Worm (Caenorhabditis elegans) whole organism, young adult: ENCODE measurements around the gene nas-24.

Source experiments
- B0035.1 ChIP-seq: sonication (generic microtip); optimal IDR thresholded peaks from 2 replicates; lab custom pipeline; 2016; ENCODE audit warnings: missing genetic modification characterization, mild to moderate bottlenecking, missing compliant biosample characterization, missing genotype, missing genetic modification reagents
- B0261.1 ChIP-seq: sonication (generic microtip); optimal IDR thresholded peaks from 2 replicates; lab custom pipeline; 2016; ENCODE audit warnings: mild to moderate bottlenecking, missing genetic modification characterization, moderate library complexity, missing compliant biosample characterization
- C17E4.6 ChIP-seq: fragments of 200-800 bp; sonication (Bioruptor generic); IDR thresholded peaks from 2 replicates; pipeline ENCODE4 v1.3.6; 2022; ENCODE audit warnings: missing genetic modification reagents, missing genetic modification characterization, missing compliant biosample characterization
- F37B4.10 ChIP-seq: fragments of 200-800 bp; sonication (Bioruptor generic); IDR thresholded peaks from 2 replicates; pipeline ENCODE4 v1.3.6; 2022; ENCODE audit warnings: missing genetic modification characterization, missing compliant biosample characterization
- F52B5.7 ChIP-seq: sonication (generic microtip); optimal IDR thresholded peaks from 2 replicates; lab custom pipeline; 2016; ENCODE audit warnings: mild to moderate bottlenecking, missing genetic modification characterization, missing compliant biosample characterization
- K12H6.12 ChIP-seq: fragments of 200-800 bp; sonication (Bioruptor generic); optimal IDR thresholded peaks from 2 replicates; lab custom pipeline; 2018; ENCODE audit warnings: mild to moderate bottlenecking, missing genetic modification characterization, missing compliant biosample characterization
- Y53F4B.3 ChIP-seq: fragments of 200-800 bp; sonication (Bioruptor generic); IDR thresholded peaks from 2 replicates; pipeline ENCODE4 v1.3.6; 2022; ENCODE audit warnings: missing genetic modification reagents, missing genetic modification characterization, missing compliant biosample characterization
- Y53G8AR.9 ChIP-seq: fragments of 200-800 bp; sonication (Bioruptor generic); conservative IDR thresholded peaks from 2 replicates; pipeline ENCODE4 v1.3.6; 2022; ENCODE audit warnings: missing genetic modification reagents, missing genetic modification characterization, missing compliant biosample characterization
- Y56A3A.18 ChIP-seq: fragments of 200-800 bp; sonication (Bioruptor generic); IDR thresholded peaks from 2 replicates; pipeline ENCODE4 v1.3.6; 2022; ENCODE audit warnings: missing genetic modification reagents, missing genetic modification characterization, missing compliant biosample characterization
- Y79H2A.3 ChIP-seq: fragments of 200-800 bp; sonication (Bioruptor generic); conservative IDR thresholded peaks from 2 replicates; pipeline ENCODE4 v1.3.6; 2022; ENCODE audit warnings: missing genetic modification reagents, missing genetic modification characterization, missing compliant biosample characterization
- ZK185.1 ChIP-seq: sonication (generic microtip); optimal IDR thresholded peaks from 2 replicates; lab custom pipeline; 2016; ENCODE audit warnings: mild to moderate bottlenecking, missing genetic modification characterization, missing compliant biosample characterization; ENCODE audit not compliant: poor library complexity, severe bottlenecking
- aptf-2 ChIP-seq: fragments of 200-800 bp; sonication (Bioruptor generic); conservative IDR thresholded peaks from 2 replicates; pipeline ENCODE4 v1.3.6; 2022; ENCODE audit warnings: missing genetic modification reagents, missing genetic modification characterization, missing compliant biosample characterization
- attf-5 ChIP-seq: fragments of 200-800 bp; sonication (Bioruptor generic); optimal IDR thresholded peaks from 2 replicates; lab custom pipeline; 2018; ENCODE audit warnings: mild to moderate bottlenecking, missing genetic modification characterization, missing compliant biosample characterization
- cebp-2 ChIP-seq: fragments of 200-800 bp; sonication (Bioruptor generic); IDR thresholded peaks from 2 replicates; pipeline ENCODE4 v1.3.6; 2022; ENCODE audit warnings: missing genetic modification characterization, missing compliant biosample characterization
- ceh-100 ChIP-seq: fragments of 200-800 bp; sonication (Bioruptor generic); IDR thresholded peaks from 2 replicates; pipeline ENCODE4 v1.3.6; 2022; ENCODE audit warnings: missing genetic modification reagents, missing genetic modification characterization, missing compliant biosample characterization
- ceh-79 ChIP-seq: sonication (generic microtip); optimal IDR thresholded peaks from 2 replicates; lab custom pipeline; 2017; ENCODE audit warnings: mild to moderate bottlenecking, missing genetic modification characterization, missing compliant biosample characterization
- chd-7 ChIP-seq: sonication (generic microtip); optimal IDR thresholded peaks from 2 replicates; lab custom pipeline; 2016; ENCODE audit warnings: mild to moderate bottlenecking, missing genetic modification characterization, moderate library complexity, missing compliant biosample characterization
- dpff-1 ChIP-seq: sonication (generic microtip); optimal IDR thresholded peaks from 2 replicates; lab custom pipeline; 2017; ENCODE audit warnings: mild to moderate bottlenecking, missing genetic modification characterization, missing compliant biosample characterization
- gei-17 ChIP-seq: fragments of 200-800 bp; sonication (Bioruptor generic); optimal IDR thresholded peaks from 2 replicates; lab custom pipeline; 2018; ENCODE audit warnings: mild to moderate bottlenecking, missing genetic modification characterization, missing compliant biosample characterization
- hlh-12 ChIP-seq: sonication (generic microtip); optimal IDR thresholded peaks from 2 replicates; lab custom pipeline; 2016; ENCODE audit warnings: missing genetic modification characterization, missing compliant biosample characterization
- hmg-20 ChIP-seq: fragments of 200-800 bp; sonication (Bioruptor generic); IDR thresholded peaks from 2 replicates; pipeline ENCODE4 v1.3.6; 2022; ENCODE audit warnings: missing genetic modification reagents, missing genetic modification characterization, missing compliant biosample characterization
- let-526 ChIP-seq: fragments of 200-800 bp; sonication (Bioruptor generic); IDR thresholded peaks from 2 replicates; pipeline ENCODE4 v1.3.6; 2022; ENCODE audit warnings: missing genetic modification reagents, missing genetic modification characterization, missing compliant biosample characterization
- lin-40 ChIP-seq: sonication (generic microtip); optimal IDR thresholded peaks from 2 replicates; lab custom pipeline; 2016; ENCODE audit warnings: missing genetic modification characterization, mild to moderate bottlenecking, missing compliant biosample characterization, missing genotype, missing genetic modification reagents
- lsy-27 ChIP-seq: sonication (generic microtip); optimal IDR thresholded peaks from 2 replicates; lab custom pipeline; 2017; ENCODE audit warnings: missing genetic modification characterization, mild to moderate bottlenecking, missing compliant biosample characterization, antibody characterized with exemption, missing genotype, borderline replicate concordance; ENCODE audit not compliant: insufficient read depth
- madf-8 ChIP-seq: fragments of 200-800 bp; sonication (Bioruptor generic); conservative IDR thresholded peaks from 2 replicates; pipeline ENCODE4 v1.3.6; 2022; ENCODE audit warnings: missing genetic modification reagents, missing genetic modification characterization, missing compliant biosample characterization
- mcd-1 ChIP-seq: fragments of 200-800 bp; sonication (Bioruptor generic); IDR thresholded peaks from 2 replicates; pipeline ENCODE4 v1.3.6; 2022; ENCODE audit warnings: missing genetic modification reagents, missing genetic modification characterization, missing compliant biosample characterization
- mxl-1 ChIP-seq: sonication (generic microtip); optimal IDR thresholded peaks from 2 replicates; lab custom pipeline; 2016; ENCODE audit warnings: missing genetic modification characterization, missing compliant biosample characterization
- nfya-1 ChIP-seq: sonication (generic microtip); optimal IDR thresholded peaks from 2 replicates; lab custom pipeline; 2017; ENCODE audit warnings: antibody characterized with exemption, missing compliant biosample characterization, missing genetic modification characterization, borderline replicate concordance; ENCODE audit not compliant: insufficient read depth
- nhr-120 ChIP-seq: fragments of 200-800 bp; sonication (Bioruptor generic); IDR thresholded peaks from 2 replicates; pipeline ENCODE4 v1.3.6; 2022; ENCODE audit warnings: missing genetic modification characterization, missing compliant biosample characterization
- nhr-179 ChIP-seq: sonication (generic microtip); optimal IDR thresholded peaks from 2 replicates; lab custom pipeline; 2016; ENCODE audit warnings: mild to moderate bottlenecking, missing genetic modification characterization, missing compliant biosample characterization
- nhr-27 ChIP-seq: fragments of 200-800 bp; sonication (Bioruptor generic); optimal IDR thresholded peaks from 2 replicates; lab custom pipeline; 2018; ENCODE audit warnings: mild to moderate bottlenecking, missing genetic modification characterization, moderate library complexity, missing compliant biosample characterization
- nhr-80 ChIP-seq: sonication (generic microtip); optimal IDR thresholded peaks from 2 replicates; lab custom pipeline; 2016; ENCODE audit warnings: missing genetic modification characterization, missing compliant biosample characterization
- rec-8 ChIP-seq, 2 experiments: sonication (generic microtip); optimal IDR thresholded peaks; 2 replicates each; lab custom pipeline; 2016; ENCODE audit warnings: mild to moderate bottlenecking in 2 of 2, missing genetic modification characterization in 2 of 2, missing genetic modification reagents in 2 of 2, missing genotype in 2 of 2, missing biosample characterization in 1 of 2, missing compliant biosample characterization in 1 of 2, moderate library complexity in 1 of 2
- snpc-4 ChIP-seq, 5 experiments: fragments of 150-350 bp in 1 of 5; sonication (generic microtip) in 4 of 5; optimal IDR thresholded peaks; 2 replicates each; lab custom pipeline; 2014 to 2018; ENCODE audit warnings: missing genetic modification characterization in 5 of 5, missing biosample characterization in 3 of 5, antibody characterized with exemption in 2 of 5, mild to moderate bottlenecking in 2 of 5, missing compliant biosample characterization in 2 of 5, missing genotype in 2 of 5, moderate library complexity in 2 of 5, missing genetic modification reagents in 1 of 5
- ztf-22 ChIP-seq: fragments of 200-800 bp; sonication (Bioruptor generic); optimal IDR thresholded peaks from 2 replicates; lab custom pipeline; 2018; ENCODE audit warnings: mild to moderate bottlenecking, missing genetic modification characterization, moderate library complexity, missing compliant biosample characterization
- ztf-28 ChIP-seq: fragments of 200-800 bp; sonication (Bioruptor generic); IDR thresholded peaks from 2 replicates; pipeline ENCODE4 v1.3.6; 2022; ENCODE audit warnings: missing genetic modification reagents, missing genetic modification characterization, missing compliant biosample characterization
- ztf-3 ChIP-seq: fragments of 200-800 bp; sonication (Bioruptor generic); optimal IDR thresholded peaks from 2 replicates; lab custom pipeline; 2018; ENCODE audit warnings: mild to moderate bottlenecking, missing genetic modification characterization, missing compliant biosample characterization

Gene nas-24

DNA sequence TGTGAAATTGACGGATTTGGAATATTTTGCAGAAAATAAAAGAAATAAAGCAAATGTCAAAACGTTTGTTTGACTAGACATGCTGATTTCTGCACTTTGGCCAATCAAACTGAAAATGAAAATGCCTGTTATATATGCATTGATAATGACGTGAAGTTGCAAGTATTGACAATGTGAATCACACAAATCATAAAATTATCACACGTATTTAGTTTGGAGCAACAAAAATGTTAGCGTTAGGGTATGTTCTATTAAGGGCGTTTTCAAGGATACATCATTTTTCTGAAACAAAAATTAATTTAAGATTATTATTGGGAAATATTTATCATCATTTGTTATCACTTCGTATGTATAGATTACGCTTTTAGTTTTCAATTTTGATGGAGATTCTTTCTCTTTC, 17.4 kb upstream of the nas-24 start, which contains the start of gene cld-9:
Gene cld-9 (minus strand): TSS at position 81 of the 400 bp plus-strand sequence.
- TF ChIP-seq Y79H2A.3 (GFP tag; lab: Robert Waterston, UW) (no peak), mxl-1 (tag; lab: Kevin White, UChicago) (no peak), nhr-120 (GFP tag; lab: Robert Waterston, UW) (no peak), hlh-12 (no peak), B0035.1 (tag; lab: Kevin White, UChicago) (no peak), nhr-80 (tag; lab: Kevin White, UChicago) (peak; percentile 52), dpff-1 (no peak), K12H6.12 (tag; lab: Kevin White, UChicago) (no peak)
- TF ChIP-seq, all 124 proteins: peak for 1

ce11 chrV:13753481-13753880, 15.7 kb upstream of the nas-24 start, which contains the start of gene F20G2.1:
F20G2.1 (minus strand) TSS chrV:13753581.
- no peak for TF ChIP-seq Y53G8AR.9 (GFP tag; lab: Robert Waterston, UW)
- TF ChIP-seq ceh-79, result no peak
- no peak for TF ChIP-seq nhr-27 (tag; lab: Kevin White, UChicago)
- TF ChIP-seq aptf-2, result no peak
- TF ChIP-seq B0261.1, result no peak
- no peak for TF ChIP-seq snpc-4 (GFP tag; optimal IDR thresholded peaks at IDR 0.05; lab: Kevin White, UChicago)
- TF ChIP-seq snpc-4 (tag; optimal IDR thresholded peaks at IDR 0.05; lab: Kevin White, UChicago), result no peak
- TF ChIP-seq ZK185.1 (tag; lab: Kevin White, UChicago), result no peak
- TF ChIP-seq ztf-22 (GFP tag; lab: Kevin White, UChicago), result no peak
- TF ChIP-seq madf-8 (GFP tag; lab: Robert Waterston, UW), result no peak
- no peak for TF ChIP-seq lin-40 (tag; lab: Kevin White, UChicago)
- no peak for TF ChIP-seq Y53F4B.3 (GFP tag; lab: Robert Waterston, UW)
- TF ChIP-seq mcd-1 (GFP tag; lab: Robert Waterston, UW), result no peak
- no peak for TF ChIP-seq ztf-28 (GFP tag; lab: Robert Waterston, UW)
- no peak for TF ChIP-seq nfya-1 (tag; lab: Kevin White, UChicago)
- TF ChIP-seq F37B4.10 (GFP tag; lab: Robert Waterston, UW), result no peak
- TF ChIP-seq ceh-100 (GFP tag; lab: Robert Waterston, UW), result no peak

DNA sequence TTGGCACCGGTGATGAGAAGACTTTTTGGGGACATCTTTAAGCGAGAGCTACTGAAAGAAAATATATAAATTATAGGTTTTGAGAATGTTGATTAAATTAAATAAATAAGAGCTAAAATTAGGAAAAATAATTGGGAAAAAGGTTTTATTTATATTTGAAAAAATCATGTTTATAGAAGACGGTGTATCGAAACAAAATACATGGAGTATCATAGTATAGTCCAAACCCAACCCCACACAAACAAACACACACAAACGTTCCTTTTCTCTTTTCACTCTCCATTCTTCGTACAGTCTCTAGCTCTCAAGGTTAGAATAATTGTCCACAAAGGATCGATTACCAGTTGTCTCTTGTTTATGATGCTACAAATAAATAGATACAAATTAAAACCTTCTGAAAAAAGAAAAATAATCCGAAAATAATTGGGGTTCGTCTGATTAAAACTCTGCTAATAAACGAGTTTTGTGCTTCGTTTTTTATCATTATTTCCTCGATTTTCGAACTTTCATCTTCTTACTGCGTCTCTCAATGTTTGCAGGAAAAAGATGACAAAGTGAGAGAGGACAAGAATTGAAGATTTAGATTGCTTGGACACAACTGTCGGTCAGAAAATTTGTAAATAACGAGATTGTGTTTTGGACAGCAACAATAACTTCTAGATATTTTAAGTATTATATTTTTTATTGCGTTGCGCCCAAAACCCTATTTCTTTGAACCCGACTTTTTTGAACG, 12.7 kb upstream of the nas-24 start, which contains the start of gene F20G2.2:
Gene F20G2.2 (minus strand): TSS at position 51 of the 733 bp plus-strand sequence.
- no peak for TF ChIP-seq let-526
- TF ChIP-seq nhr-80 (tag; lab: Kevin White, UChicago), result peak; percentile 23

DNA sequence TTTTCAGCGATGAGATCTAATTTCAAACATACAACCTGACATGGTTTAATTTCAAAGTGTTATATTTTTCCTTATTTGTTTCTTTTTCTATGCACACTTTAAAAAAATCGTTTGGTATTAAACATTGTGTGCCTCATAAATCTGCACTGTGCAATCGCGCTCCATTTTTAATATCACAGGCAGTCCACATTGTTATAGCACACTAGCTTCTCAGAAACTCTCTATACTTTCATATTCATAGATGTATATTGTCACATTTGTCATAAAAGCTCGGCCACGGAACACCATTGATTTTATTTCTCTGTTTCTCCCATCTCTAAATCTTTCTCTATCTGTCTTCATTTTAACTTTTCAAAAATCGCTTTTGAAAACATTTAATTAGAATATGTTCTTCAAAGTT, 11.8 kb upstream of the nas-24 start:
- TF ChIP-seq Y56A3A.18 (no peak), chd-7 (tag; lab: Kevin White, UChicago) (no peak), attf-5 (GFP tag; lab: Kevin White, UChicago) (peak; percentile 20)

DNA sequence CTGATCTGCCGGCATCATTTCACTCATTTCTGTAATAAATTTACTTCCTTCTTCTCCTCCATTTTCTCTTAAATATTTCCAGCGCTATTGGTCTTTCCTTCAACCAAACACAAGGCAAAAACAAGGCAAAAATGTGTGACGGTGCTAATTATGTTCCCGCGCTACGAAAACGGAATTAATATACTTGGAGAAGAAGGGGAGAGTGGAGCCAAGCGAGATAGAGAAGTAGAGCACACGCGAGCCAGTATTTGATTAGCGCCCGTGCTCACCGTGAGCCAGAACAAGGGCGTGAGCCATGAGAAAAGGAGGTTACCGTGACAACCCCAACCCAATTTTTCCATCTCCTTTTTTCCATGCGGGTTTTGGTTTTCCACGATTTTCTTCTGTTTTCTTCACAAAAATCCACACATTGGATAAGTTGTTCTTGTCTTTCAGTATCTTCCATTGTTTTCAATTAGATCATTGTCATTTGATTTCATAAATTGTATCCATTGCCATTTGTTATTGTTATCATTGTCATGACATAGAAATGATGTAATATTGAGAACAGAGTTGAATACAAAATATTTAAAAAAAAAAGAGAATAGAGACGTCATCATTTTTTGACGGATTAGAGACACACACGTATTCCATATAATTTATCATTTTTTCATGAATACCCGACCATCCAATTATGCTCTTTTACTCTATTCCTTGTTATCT, 6.6 kb upstream of the nas-24 start, which contains the start of gene F20G2.6:
Gene F20G2.6 (plus strand): TSS at position 652 of the 702 bp plus-strand sequence.
- TF ChIP-seq B0261.1 (no peak), Y53G8AR.9 (GFP tag; lab: Robert Waterston, UW) (no peak), hmg-20 (GFP tag; lab: Robert Waterston, UW) (no peak), ztf-3 (GFP tag; lab: Kevin White, UChicago) (no peak), cebp-2 (GFP tag; lab: Robert Waterston, UW) (no peak), lsy-27 (tag; lab: Kevin White, UChicago) (no peak), let-526 (no peak), rec-8 (tag; optimal IDR thresholded peaks at IDR 0.05; lab: Kevin White, UChicago) (no peak), F52B5.7 (tag; lab: Kevin White, UChicago) (no peak), ztf-22 (GFP tag; lab: Kevin White, UChicago) (no peak), Y56A3A.18 (no peak), gei-17 (GFP tag; lab: Kevin White, UChicago) (no peak), lin-40 (tag; lab: Kevin White, UChicago) (no peak), nhr-179 (tag; lab: Kevin White, UChicago) (no peak), ZK185.1 (tag; lab: Kevin White, UChicago) (no peak), mcd-1 (GFP tag; lab: Robert Waterston, UW) (no peak), C17E4.6 (no peak)
- TF ChIP-seq, all 124 proteins: peak for 0
